Worm (Caenorhabditis elegans): ENCODE measurements around the gene C06H5.11.

The C06H5.11 gene

DNA sequence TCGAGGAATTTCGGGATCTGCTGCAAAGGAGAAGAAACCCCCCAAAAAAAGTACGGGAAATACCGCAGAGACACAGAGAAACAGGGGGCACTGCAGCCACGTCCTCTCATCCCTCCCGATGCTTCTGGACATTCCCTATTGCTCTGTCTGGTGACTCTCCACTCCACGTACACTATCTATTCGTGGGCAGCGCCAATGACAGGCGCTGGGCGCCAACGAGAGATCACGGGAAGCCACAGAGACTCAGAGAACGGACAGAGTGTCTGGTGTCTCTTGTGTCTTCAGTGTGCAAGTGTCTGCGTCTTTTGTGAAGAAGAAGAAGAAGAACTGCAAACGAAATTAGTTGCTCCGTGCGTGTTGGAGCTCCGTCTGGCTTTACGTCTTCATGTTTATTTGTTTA, 36.0 kb downstream of the C06H5.11 start (continued):
- TF ChIP-seq nhr-237 (tag; optimal IDR thresholded peaks at IDR 0.05), result peak; percentile 80
- TF ChIP-seq zip-4 (GFP tag; optimal IDR thresholded peaks at IDR 0.05), result peak; percentile 26

DNA sequence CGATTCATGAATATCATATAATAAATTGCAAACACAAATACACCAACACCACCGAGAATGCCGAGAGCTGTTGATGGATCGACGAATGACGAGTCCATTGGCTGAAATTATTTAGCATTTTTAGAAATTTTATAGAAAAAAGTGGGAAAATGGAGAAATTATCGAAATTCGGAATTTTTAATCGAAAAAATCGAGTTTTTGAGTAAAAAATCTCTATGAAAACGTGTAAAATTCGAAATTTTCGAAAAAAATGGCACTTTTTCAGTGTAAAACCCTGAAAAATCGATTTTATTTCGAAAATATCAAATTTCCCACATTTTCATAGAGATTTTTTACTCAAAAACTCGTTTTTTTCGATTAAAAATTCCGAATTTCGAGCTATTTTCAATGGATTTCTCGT, 38.0 kb downstream of the C06H5.11 start, which contains the start of gene tcc-1:
Gene tcc-1, minus strand, starts transcription at position 101 of the 400 bp plus-strand sequence.
- TF ChIP-seq unc-30 (tag; optimal IDR thresholded peaks at IDR 0.05) (no peak), lin-14 (GFP tag; optimal IDR thresholded peaks at IDR 0.05) (no peak), pag-3 (tag; optimal IDR thresholded peaks at IDR 0.05; ENCODE audit: borderline replicate concordance, insufficient read depth) (no peak), lin-15B (tag; optimal IDR thresholded peaks at IDR 0.05) (no peak), snu-23 (GFP tag; optimal IDR thresholded peaks at IDR 0.05) (no peak), nhr-47 (tag; optimal IDR thresholded peaks at IDR 0.05) (no peak), lin-39 (tag; optimal IDR thresholded peaks at IDR 0.05) (no peak), nhr-84 (tag; optimal IDR thresholded peaks at IDR 0.05) (no peak), nhr-90 (tag; optimal IDR thresholded peaks at IDR 0.05; ENCODE audit: poor library complexity) (no peak), swsn-7 (tag; optimal IDR thresholded peaks at IDR 0.05) (no peak), irx-1 (tag; optimal IDR thresholded peaks at IDR 0.05) (no peak), skn-1 (tag; optimal IDR thresholded peaks at IDR 0.05) (no peak), nhr-11 (tag; optimal IDR thresholded peaks at IDR 0.05) (no peak), mep-1 (tag; optimal IDR thresholded peaks at IDR 0.05) (no peak), ceh-82 (tag; optimal IDR thresholded peaks at IDR 0.05) (no peak), Y116A8C.19 (tag; optimal IDR thresholded peaks at IDR 0.05; ENCODE audit: borderline replicate concordance) (no peak), egl-27 (tag; optimal IDR thresholded peaks at IDR 0.05) (no peak), fkh-4 (tag; optimal IDR thresholded peaks at IDR 0.05; ENCODE audit: borderline replicate concordance) (no peak)

DNA sequence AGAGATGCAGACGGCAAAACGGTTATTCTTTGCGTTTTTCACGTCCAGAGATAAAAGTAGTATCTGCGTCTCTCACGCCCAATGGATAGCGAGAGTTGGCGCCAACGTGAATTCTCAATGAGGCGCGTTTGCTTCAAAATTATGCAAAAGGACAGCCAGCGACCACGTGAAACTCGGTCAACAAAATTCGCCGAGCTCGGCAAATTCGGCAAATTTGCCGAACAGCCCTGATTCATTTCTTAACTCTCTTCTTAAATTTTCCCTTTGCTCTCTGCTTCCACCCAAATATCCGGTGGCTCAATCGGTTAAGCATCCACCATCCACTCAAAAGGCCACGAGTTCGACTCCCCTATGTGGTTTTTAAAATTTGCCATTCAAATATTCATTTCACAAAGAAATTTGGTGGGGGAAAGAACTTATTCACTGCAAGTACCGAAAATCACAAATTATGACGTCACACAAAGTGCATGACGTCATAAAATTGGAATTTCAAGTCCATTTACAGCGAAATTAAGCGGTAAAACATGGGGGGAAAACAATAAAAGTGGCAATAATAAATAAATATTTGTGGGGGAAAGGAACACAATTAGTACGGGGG, 48.4 kb downstream of the C06H5.11 start:
- TF ChIP-seq blmp-1 (tag; optimal IDR thresholded peaks at IDR 0.05) (no peak), ceh-63 (GFP tag; optimal IDR thresholded peaks at IDR 0.05) (no peak)

DNA sequence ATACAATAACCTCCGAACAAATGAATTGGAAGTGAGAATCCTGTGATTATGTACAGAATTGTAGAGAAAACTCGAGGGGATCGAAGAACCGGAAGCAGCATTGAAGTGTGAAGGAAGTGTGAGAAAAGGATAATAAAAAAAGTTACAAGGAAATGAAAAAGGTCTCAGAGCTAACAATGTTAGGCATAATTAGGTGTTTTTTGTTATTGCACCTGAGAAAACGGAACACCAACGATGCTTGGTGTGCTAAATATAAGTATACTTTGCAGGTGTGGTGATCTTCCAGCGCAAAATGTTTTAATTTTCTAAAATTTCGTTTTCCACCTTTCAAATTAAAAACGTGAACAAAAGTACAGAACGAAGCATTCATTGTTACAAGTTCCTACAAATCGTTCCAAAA, 49.8 kb downstream of the C06H5.11 start, which contains the start of gene srh-286:
Gene srh-286, minus strand, starts transcription at position 101 of the 400 bp plus-strand sequence.
- TF ChIP-seq mab-9 (GFP tag; IDR thresholded peaks at IDR 0.05) (no peak), ama-1 (optimal IDR thresholded peaks at IDR 0.05) (no peak), ceh-90 (tag; optimal IDR thresholded peaks at IDR 0.05) (no peak), nhr-11 (tag; optimal IDR thresholded peaks at IDR 0.05) (no peak), aly-2 (tag; optimal IDR thresholded peaks at IDR 0.05) (no peak), nhr-47 (tag; optimal IDR thresholded peaks at IDR 0.05) (no peak), unc-86 (tag; optimal IDR thresholded peaks at IDR 0.05) (no peak), swsn-7 (tag; optimal IDR thresholded peaks at IDR 0.05) (no peak), ceh-88 (GFP tag; IDR thresholded peaks at IDR 0.05) (no peak), elt-3 (tag; optimal IDR thresholded peaks at IDR 0.05) (no peak), nhr-77 (tag; optimal IDR thresholded peaks at IDR 0.05) (no peak), nhr-19 (GFP tag; conservative IDR thresholded peaks at IDR 0.05) (no peak), fkh-10 (GFP tag; optimal IDR thresholded peaks at IDR 0.05) (no peak), lin-14 (GFP tag; optimal IDR thresholded peaks at IDR 0.05) (no peak), dpl-1 (GFP tag; optimal IDR thresholded peaks at IDR 0.05) (no peak)
